Fruit fly (Drosophila melanogaster): ENCODE data around the gene CG3330.
A peak's percentile ranks its signal among the peaks of the same experiment; 100 is the strongest.

The CG3330 gene

dm6 chr3R:27282286-27282685 lies 48.4 kb downstream of the CG3330 start, which contains the start of gene mrt (continued):
- TF ChIP-seq amos (GFP tag; IDR thresholded peaks at IDR 0.05; ENCODE audit: partially characterized antibody) (peak; percentile 10; the same call in 1 of the 2 replicates), CG3995 (GFP tag; optimal IDR thresholded peaks at IDR 0.05) (peak; percentile 17), onecut (GFP tag; IDR thresholded peaks at IDR 0.05) (no peak; the same call in 1 of the 2 replicates), nerfin-2 (GFP tag; IDR thresholded peaks at IDR 0.05; ENCODE audit: partially characterized antibody) (no peak), CG13775 (GFP tag; optimal IDR thresholded peaks at IDR 0.05) (peak; percentile 65), bcd (GFP tag; optimal IDR thresholded peaks at IDR 0.05) (peak; percentile 63), CG11560 (tag; IDR thresholded peaks at IDR 0.05) (peak; percentile 50; the same call in 1 of the 3 replicates), fu2 (GFP tag; optimal IDR thresholded peaks at IDR 0.05) (peak; percentile 55), CoRest (tag; optimal IDR thresholded peaks at IDR 0.05) (peak; percentile 60), pzg (GFP tag; optimal IDR thresholded peaks at IDR 0.05) (no peak), eyg (GFP tag; optimal IDR thresholded peaks at IDR 0.05) (no peak), CG14710 (tag; optimal IDR thresholded peaks at IDR 0.05) (peak; percentile 4), HmgD (GFP tag; optimal IDR thresholded peaks at IDR 0.05) (no peak), chm (GFP tag; IDR thresholded peaks at IDR 0.05) (no peak), chif (GFP tag; optimal IDR thresholded peaks at IDR 0.05) (peak; percentile 36 to 37), her (GFP tag; optimal IDR thresholded peaks at IDR 0.05) (peak; percentile 61), CG3163 (GFP tag; optimal IDR thresholded peaks at IDR 0.05) (peak; percentile 50), CG17328 (GFP tag; IDR thresholded peaks at IDR 0.05) (0 out of 2 replicates have a peak, but pooled peaks have one; percentile 43), bab2 (GFP tag; optimal IDR thresholded peaks at IDR 0.05) (peak; percentile 28), ap (GFP tag; IDR thresholded peaks at IDR 0.05) (no peak), CG9876 (GFP tag; optimal IDR thresholded peaks at IDR 0.05) (peak; percentile 17), CG4360 (GFP tag; IDR thresholded peaks at IDR 0.05) (no peak), bigmax (GFP tag; optimal IDR thresholded peaks at IDR 0.05) (no peak), vnd (GFP tag; IDR thresholded peaks at IDR 0.05; ENCODE audit: partially characterized antibody) (no peak), slp2 (GFP tag; optimal IDR thresholded peaks at IDR 0.05) (peak; percentile 19), sd (tag; optimal IDR thresholded peaks at IDR 0.05) (no peak), Fer3 (tag; optimal IDR thresholded peaks at IDR 0.05) (peak; percentile 67), crol (GFP tag; IDR thresholded peaks at IDR 0.05) (no peak), salm (tag; optimal IDR thresholded peaks at IDR 0.05) (peak; percentile 17), CG4854 (GFP tag; optimal IDR thresholded peaks at IDR 0.05) (no peak), Camta (GFP tag; optimal IDR thresholded peaks at IDR 0.05) (peak; percentile 31), CG6765 (GFP tag; optimal IDR thresholded peaks at IDR 0.05) (no peak), Eip74EF (GFP tag; optimal IDR thresholded peaks at IDR 0.05) (peak in 1 of 2 experiments; percentile 11), Bgb (GFP tag; IDR thresholded peaks at IDR 0.05; ENCODE audit: partially characterized antibody) (no peak), CG10321 (GFP tag; IDR thresholded peaks at IDR 0.05) (no peak), CG30020 (tag; optimal IDR thresholded peaks at IDR 0.05) (peak; percentile 3), NFAT (GFP tag; IDR thresholded peaks at IDR 0.05) (peak; percentile 53; the same call in 1 of the 2 replicates), CG9215 (GFP tag; IDR thresholded peaks at IDR 0.05) (peak; percentile 40; the same call in 1 of the 2 replicates), croc (GFP tag; conservative IDR thresholded peaks at IDR 0.05) (no peak), hkb (optimal IDR thresholded peaks at IDR 0.05) (no peak), hkb (GFP tag; IDR thresholded peaks at IDR 0.05) (no peak), CG6683 (GFP tag; optimal IDR thresholded peaks at IDR 0.05) (no peak), jumu (GFP tag; optimal IDR thresholded peaks at IDR 0.05) (peak; percentile 18), Ets65A (GFP tag) (peak; percentile 94), CG12769 (tag; optimal IDR thresholded peaks at IDR 0.05) (peak; percentile 30), Stat92E (GFP tag; optimal IDR thresholded peaks at IDR 0.05) (no peak), grau (tag; optimal IDR thresholded peaks at IDR 0.05) (peak; percentile 90), Rfx (GFP tag; IDR thresholded peaks at IDR 0.05) (peak; percentile 72), CG34422 (GFP tag; IDR thresholded peaks at IDR 0.05) (peak; percentile 21; the same call in 1 of the 3 replicates), cg (GFP tag; optimal IDR thresholded peaks at IDR 0.05) (no peak), luna (GFP tag; optimal IDR thresholded peaks at IDR 0.05) (no peak)

Data from whole organism, embryonic.